Fruit fly (Drosophila melanogaster): ENCODE results near the gene Idgf1.
A peak's percentile ranks its signal among the peaks of the same experiment; 100 is the strongest.

Idgf1 gene

DNA sequence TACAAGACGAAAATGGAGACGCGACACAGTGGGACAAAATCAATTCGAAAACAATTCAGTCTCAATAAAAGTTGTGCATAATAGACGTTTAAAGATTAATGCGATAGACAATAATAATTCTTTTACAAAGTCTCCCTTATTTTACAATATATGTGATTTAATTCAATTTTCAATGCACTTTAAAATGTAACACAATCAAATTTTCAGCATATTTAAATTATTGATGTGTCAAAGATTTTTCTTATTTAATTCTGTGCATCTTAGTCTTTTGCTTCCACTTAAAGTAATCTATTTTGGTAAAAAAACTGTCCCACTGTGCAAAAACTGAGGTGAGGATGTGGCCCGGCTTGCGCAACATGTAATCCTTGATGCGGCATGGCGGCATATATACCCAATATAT lies 7.1 kb upstream of the Idgf1 start (continued):
- TF ChIP-seq fkh (GFP tag; optimal IDR thresholded peaks at IDR 0.05) (no peak), CG16779 (tag; optimal IDR thresholded peaks at IDR 0.05) (peak; percentile 54), CG6792 (GFP tag; optimal IDR thresholded peaks at IDR 0.05) (peak; percentile 65), spab (GFP tag; optimal IDR thresholded peaks at IDR 0.05) (peak; percentile 61), CG6163 (GFP tag; IDR thresholded peaks at IDR 0.05) (0 out of 3 replicates have a peak, but pooled peaks have one; percentile 43), CG7368 (GFP tag; optimal IDR thresholded peaks at IDR 0.05) (peak; percentile 36), cyc (GFP tag; optimal IDR thresholded peaks at IDR 0.05) (peak; percentile 22), Hr39 (GFP tag; optimal IDR thresholded peaks at IDR 0.05) (peak; percentile 61), Gug (GFP tag; IDR thresholded peaks at IDR 0.05) (no peak), fd59A (GFP tag; optimal IDR thresholded peaks at IDR 0.05) (peak; percentile 54), ss (GFP tag; optimal IDR thresholded peaks at IDR 0.05) (peak; percentile 33 to 70), CG34406 (GFP tag; optimal IDR thresholded peaks at IDR 0.05) (peak; percentile 76), Ets96B (tag; optimal IDR thresholded peaks at IDR 0.05) (peak; percentile 71), CG32006 (GFP tag; optimal IDR thresholded peaks at IDR 0.05) (peak; percentile 78), CG6854 (GFP tag; optimal IDR thresholded peaks at IDR 0.05) (no peak)

DNA sequence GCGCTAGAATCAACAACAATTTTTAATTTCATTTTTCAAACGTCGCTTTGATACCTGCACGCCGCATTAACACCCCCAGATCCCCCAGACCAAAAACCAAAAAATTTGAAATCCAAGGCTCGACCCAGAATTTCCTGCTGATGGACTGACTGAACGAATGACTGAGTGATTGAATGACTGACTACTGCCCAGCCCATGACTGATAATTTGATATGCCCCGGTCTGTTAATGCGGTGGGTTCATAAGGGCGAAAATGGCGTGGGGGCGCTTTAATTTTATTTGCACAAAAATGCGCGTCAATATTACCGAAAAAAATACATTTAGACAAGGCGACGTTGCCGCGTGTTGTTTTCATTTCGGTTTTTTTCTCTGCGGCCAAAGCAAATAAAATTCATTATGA lies 2.5 kb upstream of the Idgf1 start:
- peak; percentile 82 for TF ChIP-seq svp (GFP tag)
- TF ChIP-seq ss (GFP tag; optimal IDR thresholded peaks at IDR 0.05) = no peak

DNA sequence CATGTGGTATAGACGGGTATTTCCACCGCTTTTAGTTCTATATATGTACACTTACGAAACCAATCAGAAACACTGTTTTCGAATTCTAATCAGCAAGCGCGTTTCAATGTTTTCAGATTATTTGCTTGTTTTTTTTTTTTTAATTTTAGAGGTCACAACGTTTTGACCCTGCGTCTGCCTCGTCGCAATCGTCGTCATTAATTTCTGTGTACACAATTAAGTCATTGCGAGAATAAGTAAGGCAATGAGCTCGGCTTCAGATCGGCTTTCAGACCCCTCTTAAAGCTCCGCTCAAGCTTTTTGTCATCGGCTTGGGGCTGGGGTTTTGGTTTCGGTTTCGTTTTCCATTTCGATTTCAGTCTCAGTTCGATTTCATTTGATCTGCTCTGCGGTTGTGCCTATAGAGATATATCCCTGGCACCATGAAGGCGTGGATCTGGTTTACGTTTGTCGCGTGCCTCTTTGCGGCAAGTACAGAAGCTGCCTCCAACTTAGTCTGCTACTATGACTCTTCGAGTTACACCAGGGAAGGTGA lies 2.0 kb downstream of the Idgf1 start, which contains the start of gene Idgf2:
TSS of gene Idgf2 (plus strand) at position 356 of the 535 bp plus-strand sequence.
- TF ChIP-seq CG32006 (GFP tag; optimal IDR thresholded peaks at IDR 0.05) (no peak), CG3032 (tag; optimal IDR thresholded peaks at IDR 0.05) (no peak), Blimp-1 (GFP tag; optimal IDR thresholded peaks at IDR 0.05) (peak; percentile 72), CG1621 (tag; optimal IDR thresholded peaks at IDR 0.05) (no peak), fd59A (GFP tag; optimal IDR thresholded peaks at IDR 0.05) (no peak), svp (GFP tag) (peak; percentile 96), lz (GFP tag; optimal IDR thresholded peaks at IDR 0.05) (no peak), Eip93F (GFP tag; optimal IDR thresholded peaks at IDR 0.05) (no peak), CG4318 (GFP tag; optimal IDR thresholded peaks at IDR 0.05) (no peak), CG10631 (GFP tag; optimal IDR thresholded peaks at IDR 0.05) (no peak), Smox (GFP tag; optimal IDR thresholded peaks at IDR 0.05) (no peak), vri (GFP tag; optimal IDR thresholded peaks at IDR 0.05) (peak; percentile 40), Hr4 (GFP tag; optimal IDR thresholded peaks at IDR 0.05) (no peak)

DNA sequence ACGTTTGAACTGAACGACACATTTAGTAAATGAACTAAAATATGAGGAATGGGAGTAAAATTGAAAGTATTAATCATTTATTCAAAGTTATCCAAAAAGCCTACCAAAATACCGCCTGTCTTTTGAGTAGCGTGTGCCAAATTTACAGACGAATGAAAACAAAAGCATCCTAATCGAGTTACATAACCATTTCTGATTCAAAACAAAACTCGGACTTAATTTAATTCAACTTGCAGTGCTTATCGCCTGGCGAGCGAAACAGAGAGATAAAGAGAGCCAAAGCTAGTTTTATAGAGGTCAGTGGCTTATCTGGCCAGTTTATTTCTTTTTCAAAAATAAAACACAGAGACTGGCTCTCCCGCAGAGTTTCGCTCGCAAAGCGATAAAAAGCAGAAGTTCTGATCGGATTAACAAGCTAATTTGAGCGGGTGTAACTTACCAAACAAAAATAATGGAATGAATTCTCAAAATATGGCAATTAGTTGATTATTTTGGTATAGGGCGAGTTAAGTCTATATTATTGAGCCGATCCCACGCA lies 2.9 kb downstream of the Idgf1 start:
- TF ChIP-seq CG6792 (GFP tag; optimal IDR thresholded peaks at IDR 0.05) = no peak
- TF ChIP-seq CG11902 (GFP tag; optimal IDR thresholded peaks at IDR 0.05) = no peak
- no peak for TF ChIP-seq Sox102F (GFP tag; optimal IDR thresholded peaks at IDR 0.05)
- TF ChIP-seq Hr39 (GFP tag; optimal IDR thresholded peaks at IDR 0.05) = no peak
- TF ChIP-seq Blimp-1 (GFP tag; optimal IDR thresholded peaks at IDR 0.05) = no peak
- TF ChIP-seq net (GFP tag; optimal IDR thresholded peaks at IDR 0.05) = no peak
- no peak for TF ChIP-seq Lpt (GFP tag; optimal IDR thresholded peaks at IDR 0.05)
- TF ChIP-seq Ets96B (tag; optimal IDR thresholded peaks at IDR 0.05) = no peak
- no peak for TF ChIP-seq fd59A (GFP tag; optimal IDR thresholded peaks at IDR 0.05)
- TF ChIP-seq svp (GFP tag) = peak; percentile 35
- no peak for TF ChIP-seq Sox15 (GFP tag; optimal IDR thresholded peaks at IDR 0.05)
- no peak for TF ChIP-seq Hr4 (GFP tag; optimal IDR thresholded peaks at IDR 0.05)
- TF ChIP-seq CG34406 (GFP tag; optimal IDR thresholded peaks at IDR 0.05) = no peak
- TF ChIP-seq Hr38 (GFP tag; optimal IDR thresholded peaks at IDR 0.05) = no peak
- no peak for TF ChIP-seq spab (GFP tag; optimal IDR thresholded peaks at IDR 0.05)
- no peak for TF ChIP-seq CG9139 (GFP tag; optimal IDR thresholded peaks at IDR 0.05)
- no peak for TF ChIP-seq Eip93F (GFP tag; optimal IDR thresholded peaks at IDR 0.05)
- TF ChIP-seq CG8319 (GFP tag; optimal IDR thresholded peaks at IDR 0.05) = no peak
- no peak for TF ChIP-seq CG3032 (tag; optimal IDR thresholded peaks at IDR 0.05)
- TF ChIP-seq ss (GFP tag; optimal IDR thresholded peaks at IDR 0.05) = peak in 1 of 2 experiments; percentile 21
- TF ChIP-seq CG6163 (GFP tag; IDR thresholded peaks at IDR 0.05) = no peak
- no peak for TF ChIP-seq esn (GFP tag; optimal IDR thresholded peaks at IDR 0.05)
- no peak for TF ChIP-seq Sox14 (GFP tag; optimal IDR thresholded peaks at IDR 0.05)
- no peak for TF ChIP-seq CG8119 (GFP tag; IDR thresholded peaks at IDR 0.05)
- TF ChIP-seq CG15336 (GFP tag; IDR thresholded peaks at IDR 0.05) = no peak
- no peak for TF ChIP-seq fd85E (GFP tag; optimal IDR thresholded peaks at IDR 0.05)
- no peak for TF ChIP-seq CG4318 (GFP tag; optimal IDR thresholded peaks at IDR 0.05)
- peak; percentile 19 for TF ChIP-seq Eip78C (GFP tag)
- peak; percentile 66 for TF ChIP-seq vri (GFP tag; optimal IDR thresholded peaks at IDR 0.05)
- TF ChIP-seq CG31627 (GFP tag; optimal IDR thresholded peaks at IDR 0.05) = no peak
- no peak for TF ChIP-seq CG6808 (GFP tag; optimal IDR thresholded peaks at IDR 0.05)
- peak; percentile 20 for TF ChIP-seq CG10669 (GFP tag; optimal IDR thresholded peaks at IDR 0.05)
- TF ChIP-seq CG1621 (tag; optimal IDR thresholded peaks at IDR 0.05) = no peak
